Worm (Caenorhabditis elegans) whole organism, L4/young adult: Measurements from ENCODE around the gene F08D12.2.

Experiments
- dao-5 ChIP-seq: sonication (generic microtip); optimal IDR thresholded peaks from 2 replicates; lab custom pipeline; 2016; ENCODE audit warnings: missing genotype, missing genetic modification characterization, moderate library complexity, missing compliant biosample characterization
- him-1 ChIP-seq: sonication (generic microtip); optimal IDR thresholded peaks from 2 replicates; lab custom pipeline; 2016; ENCODE audit warnings: missing genotype, missing genetic modification reagents, missing genetic modification characterization, missing compliant biosample characterization

ce11 chrII:2766331-2766730, 15.1 kb upstream of the F08D12.2 start, which contains the start of gene F08D12.15:
- TF ChIP-seq him-1 (tag; lab: Kevin White, UChicago): no peak
- TF ChIP-seq dao-5 (tag; lab: Kevin White, UChicago): no peak
